Worm (Caenorhabditis elegans) whole organism, dauer: Measurements from ENCODE around the gene npr-4.

Source experiments
- unc-62 ChIP-seq: sonication (generic microtip); optimal IDR thresholded peaks from 2 replicates; lab custom pipeline; 2017; ENCODE audit warnings: missing biosample characterization, missing genetic modification reagents, missing genetic modification characterization

npr-4 gene

ce11 chrX:12491138-12491537 is 60.3 kb downstream of the npr-4 start:
- TF ChIP-seq unc-62 (GFP tag; lab: Kevin White, UChicago) = no peak
